Fruit fly (Drosophila melanogaster): Measurements from ENCODE around the gene Peritrophin-15a.
A peak's percentile ranks its signal among the peaks of the same experiment; 100 is the strongest.

The Peritrophin-15a gene

DNA sequence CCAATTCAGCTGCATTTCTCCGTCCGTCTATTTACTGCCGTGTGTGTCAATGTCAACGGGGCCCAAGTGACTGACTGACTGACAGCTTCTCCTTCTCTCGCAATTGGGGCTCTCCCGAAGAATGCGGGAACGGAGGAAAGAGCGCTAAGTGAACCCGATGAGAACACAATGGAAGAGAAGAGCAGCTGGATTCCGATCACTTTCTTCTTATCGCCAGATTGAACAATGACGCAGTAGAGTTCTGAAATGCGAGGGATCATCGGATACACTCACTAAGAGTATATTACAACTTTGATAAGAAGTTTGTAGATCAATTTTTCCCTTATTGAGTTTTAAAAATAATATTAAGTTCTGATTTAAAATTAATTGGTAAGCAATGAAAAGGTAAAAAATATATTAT lies 15.6 kb upstream of the Peritrophin-15a start, which contains the start of gene Naglu:
TSS of gene Naglu (minus strand) at position 339 of the 400 bp plus-strand sequence.
- no peak for TF ChIP-seq pan (optimal IDR thresholded peaks at IDR 0.05)
- no peak for TF ChIP-seq OdsH (GFP tag; optimal IDR thresholded peaks at IDR 0.05)
- peak; percentile 31 for TF ChIP-seq fru (GFP tag; optimal IDR thresholded peaks at IDR 0.05)
- no peak for TF ChIP-seq dsf (GFP tag; optimal IDR thresholded peaks at IDR 0.05; ENCODE audit: borderline replicate concordance)
- TF ChIP-seq ey (GFP tag; optimal IDR thresholded peaks at IDR 0.05), result peak; percentile 24
- TF ChIP-seq Dif (GFP tag; optimal IDR thresholded peaks at IDR 0.05; ENCODE audit: partially characterized antibody), result peak; percentile 81
- no peak for TF ChIP-seq N (GFP tag; optimal IDR thresholded peaks at IDR 0.05)
- TF ChIP-seq Vsx2 (GFP tag; optimal IDR thresholded peaks at IDR 0.05; ENCODE audit: partially characterized antibody), result peak; percentile 65
- peak; percentile 36 for TF ChIP-seq Sp1 (GFP tag; optimal IDR thresholded peaks at IDR 0.05)
- TF ChIP-seq dl (GFP tag; optimal IDR thresholded peaks at IDR 0.05; ENCODE audit: insufficient read depth in 1 of 2, partially characterized antibody in 2 of 2), result peak in 1 of 2 experiments; percentile 61
- TF ChIP-seq Hr78 (GFP tag; optimal IDR thresholded peaks at IDR 0.05), result no peak
- TF ChIP-seq Hr83 (GFP tag; optimal IDR thresholded peaks at IDR 0.05; ENCODE audit: poor library complexity, severe bottlenecking), result peak; percentile 64
- TF ChIP-seq CG9705 (GFP tag; optimal IDR thresholded peaks at IDR 0.05), result no peak

DNA sequence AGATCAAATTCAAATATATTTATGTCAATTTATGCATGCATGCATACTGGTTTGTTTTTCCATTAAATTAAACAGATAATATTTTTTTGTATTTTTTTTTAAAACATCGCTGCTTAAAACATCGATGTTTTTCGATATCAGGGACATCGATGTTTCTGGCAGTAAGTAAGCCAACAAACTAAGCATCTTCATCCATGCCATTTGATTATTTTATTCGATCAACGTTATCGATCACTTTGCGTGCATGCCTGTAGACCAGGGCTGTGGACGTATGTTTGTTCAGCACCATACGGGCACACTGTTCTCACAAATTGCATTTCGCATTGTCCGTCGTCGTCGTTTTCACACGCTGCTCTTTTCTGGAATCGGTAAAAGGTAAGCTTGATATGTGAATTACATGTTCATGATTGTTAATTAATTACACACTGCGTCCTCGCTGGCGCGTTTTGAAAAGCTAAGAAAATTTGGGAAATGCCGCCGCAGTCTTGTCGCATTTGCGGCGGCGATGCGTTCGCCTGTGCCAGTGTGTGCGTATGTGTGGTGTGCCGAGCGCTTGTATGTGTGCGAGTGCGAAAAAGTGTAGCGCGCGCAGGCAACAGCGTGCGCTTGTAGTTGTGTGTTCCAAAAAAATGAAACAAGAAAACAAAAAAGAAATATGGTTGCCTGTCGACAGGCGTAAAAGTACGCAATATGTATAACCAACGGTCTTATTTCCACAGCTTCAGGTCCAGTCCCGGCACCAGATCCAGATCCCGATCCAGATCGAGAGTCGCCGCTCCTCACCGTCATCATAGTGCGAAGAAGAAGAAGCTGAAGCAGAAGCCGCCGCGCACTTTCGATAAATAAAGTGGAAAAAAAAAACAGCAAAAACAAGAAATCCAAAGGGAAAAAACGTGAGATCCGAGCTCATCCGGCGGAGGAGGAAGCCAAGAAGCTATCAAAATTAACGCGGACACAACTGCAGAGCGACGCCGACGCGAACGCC lies 7.7 kb upstream of the Peritrophin-15a start, which contains the start of gene emb:
TSS of gene emb (plus strand) at position 288 of the 985 bp plus-strand sequence.
- TF ChIP-seq CG32264 (GFP tag; optimal IDR thresholded peaks at IDR 0.05) (no peak), lola (GFP tag; optimal IDR thresholded peaks at IDR 0.05) (no peak), Hnf4 (GFP tag; optimal IDR thresholded peaks at IDR 0.05) (no peak), OdsH (GFP tag; optimal IDR thresholded peaks at IDR 0.05) (peak; percentile 40), Vsx2 (GFP tag; optimal IDR thresholded peaks at IDR 0.05; ENCODE audit: partially characterized antibody) (no peak), N (GFP tag; optimal IDR thresholded peaks at IDR 0.05) (peak; percentile 75), Myc (optimal IDR thresholded peaks at IDR 0.05) (no peak), psq (GFP tag; optimal IDR thresholded peaks at IDR 0.05) (peak; percentile 45), dl (GFP tag; optimal IDR thresholded peaks at IDR 0.05; ENCODE audit: insufficient read depth in 1 of 2, partially characterized antibody in 2 of 2) (no peak), Jra (GFP tag; optimal IDR thresholded peaks at IDR 0.05) (peak; percentile 40), Mio (GFP tag; optimal IDR thresholded peaks at IDR 0.05) (no peak), CrebA (GFP tag; optimal IDR thresholded peaks at IDR 0.05; ENCODE audit: borderline replicate concordance) (no peak), foxo (GFP tag; optimal IDR thresholded peaks at IDR 0.05) (peak in 1 of 2 experiments; percentile 60), h (GFP tag; optimal IDR thresholded peaks at IDR 0.05) (peak; percentile 58), tai (GFP tag; optimal IDR thresholded peaks at IDR 0.05) (no peak), rgr (GFP tag; optimal IDR thresholded peaks at IDR 0.05) (peak; percentile 61), sage (GFP tag; optimal IDR thresholded peaks at IDR 0.05) (no peak), jim (GFP tag; optimal IDR thresholded peaks at IDR 0.05) (peak; percentile 46), Hr78 (GFP tag; optimal IDR thresholded peaks at IDR 0.05) (no peak), woc (GFP tag; optimal IDR thresholded peaks at IDR 0.05) (peak; percentile 54), Hr83 (GFP tag; optimal IDR thresholded peaks at IDR 0.05; ENCODE audit: poor library complexity, severe bottlenecking) (peak; percentile 80), sv (GFP tag; optimal IDR thresholded peaks at IDR 0.05) (peak; percentile 7), brk (GFP tag; optimal IDR thresholded peaks at IDR 0.05) (no peak), Sp1 (GFP tag; optimal IDR thresholded peaks at IDR 0.05) (peak; percentile 73), ey (GFP tag; optimal IDR thresholded peaks at IDR 0.05) (peak; percentile 20), pan (optimal IDR thresholded peaks at IDR 0.05) (no peak), br (GFP tag; optimal IDR thresholded peaks at IDR 0.05) (no peak), GATAd (GFP tag; optimal IDR thresholded peaks at IDR 0.05) (no peak), dmrt93B (GFP tag; optimal IDR thresholded peaks at IDR 0.05) (no peak), Abd-B (GFP tag; optimal IDR thresholded peaks at IDR 0.05) (no peak), Dif (GFP tag; optimal IDR thresholded peaks at IDR 0.05; ENCODE audit: partially characterized antibody) (no peak), usp (GFP tag; optimal IDR thresholded peaks at IDR 0.05) (no peak), HLH106 (tag; optimal IDR thresholded peaks at IDR 0.05) (peak; percentile 11), Dfd (GFP tag; optimal IDR thresholded peaks at IDR 0.05) (no peak), dsf (GFP tag; optimal IDR thresholded peaks at IDR 0.05; ENCODE audit: borderline replicate concordance) (peak; percentile 6), Rel (GFP tag; optimal IDR thresholded peaks at IDR 0.05) (no peak), Rel (tag; optimal IDR thresholded peaks at IDR 0.05) (peak; percentile 49), CG9705 (GFP tag; optimal IDR thresholded peaks at IDR 0.05) (peak; percentile 25), fru (GFP tag; optimal IDR thresholded peaks at IDR 0.05) (peak; percentile 69)

Measured in whole organism, wandering third instar larva.